Fruit fly (Drosophila melanogaster): Measurements from ENCODE around the gene Sbat.

DNA sequence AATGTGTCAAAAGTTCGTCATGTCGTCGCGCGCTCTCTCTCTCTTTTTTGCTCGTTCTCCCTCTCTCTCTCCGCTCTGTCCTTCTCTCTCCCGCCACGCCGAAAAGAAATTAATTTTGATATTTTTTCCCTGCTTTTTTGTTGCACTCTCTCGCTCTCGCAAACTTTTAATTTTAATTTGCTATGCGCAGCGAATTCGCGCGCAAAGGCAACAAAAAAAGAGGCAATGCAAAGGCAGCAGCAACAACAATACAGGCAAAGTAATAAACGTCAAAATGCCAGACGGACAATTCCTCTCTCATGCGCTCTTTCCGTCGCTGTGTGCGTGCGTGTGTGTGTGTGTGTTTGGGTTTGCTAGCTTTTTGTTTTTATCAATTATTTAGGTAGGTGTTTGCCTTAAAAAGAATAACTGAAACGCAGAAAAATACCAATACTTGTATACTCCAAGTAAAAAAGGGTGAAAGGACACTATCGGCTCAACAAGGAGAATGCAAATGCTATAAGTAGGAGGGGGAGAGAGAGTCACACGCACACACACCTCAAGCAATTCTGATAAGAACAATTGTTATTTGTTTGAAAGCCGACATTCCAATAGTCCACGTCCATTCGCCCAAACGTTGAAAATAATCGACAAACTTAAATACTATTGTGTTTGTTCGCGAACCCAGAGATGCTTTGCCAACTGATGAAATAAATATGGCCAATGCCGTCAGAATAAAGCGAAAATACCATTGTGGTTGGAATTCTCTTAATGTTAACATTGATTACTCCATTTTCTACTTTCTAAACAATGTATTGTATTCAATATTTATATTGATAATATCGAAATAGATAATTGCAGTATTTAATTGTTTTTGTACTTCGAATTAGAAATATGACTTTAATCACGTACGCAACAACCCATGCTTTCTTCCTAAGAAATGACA is 8.7 kb downstream of the Sbat start:
- TF ChIP-seq CG17806 (tag; optimal IDR thresholded peaks at IDR 0.05) (no peak), CG12605 (GFP tag; IDR thresholded peaks at IDR 0.05) (peak; percentile 78), CG13204 (GFP tag; optimal IDR thresholded peaks at IDR 0.05) (peak; percentile 46), Ets98B (GFP tag; IDR thresholded peaks at IDR 0.05) (peak; percentile 65; the same call in 1 of the 2 replicates), CG32121 (GFP tag; IDR thresholded peaks at IDR 0.05) (peak; percentile 32; the same call in 1 of the 2 replicates), EcR (GFP tag; optimal IDR thresholded peaks at IDR 0.05) (peak; percentile 9), CG4496 (GFP tag; IDR thresholded peaks at IDR 0.05) (peak; percentile 59; the same call in 2 of the 3 replicates), CG14655 (GFP tag; optimal IDR thresholded peaks at IDR 0.05) (peak; percentile 23), rn (GFP tag; IDR thresholded peaks at IDR 0.05) (no peak), CG10348 (GFP tag; IDR thresholded peaks at IDR 0.05) (no peak)
